Fruit fly (Drosophila melanogaster): ENCODE measurements around the gene CG42394.
A peak's percentile ranks its signal among the peaks of the same experiment; 100 is the strongest.

The CG42394 gene

dm6 chr3R:10852232-10852774, 2.7 kb downstream of the CG42394 start, which contains the start of gene CG4565 (continued):
- TF ChIP-seq CG31388 (GFP tag; optimal IDR thresholded peaks at IDR 0.05) (no peak), CG31365 (tag; optimal IDR thresholded peaks at IDR 0.05) (no peak), sima (GFP tag; optimal IDR thresholded peaks at IDR 0.05) (no peak), CG3847 (GFP tag; IDR thresholded peaks at IDR 0.05) (no peak), wor (GFP tag; IDR thresholded peaks at IDR 0.05) (no peak), MTF-1 (GFP tag; optimal IDR thresholded peaks at IDR 0.05; ENCODE audit: borderline replicate concordance) (no peak), Tbp (GFP tag; optimal IDR thresholded peaks at IDR 0.05) (no peak), CG34422 (GFP tag; IDR thresholded peaks at IDR 0.05) (no peak; the same call in 2 of the 3 replicates), so (GFP tag; IDR thresholded peaks at IDR 0.05) (no peak), CG2116 (GFP tag; optimal IDR thresholded peaks at IDR 0.05) (no peak), Mes4 (GFP tag; optimal IDR thresholded peaks at IDR 0.05) (no peak), ato (GFP tag; IDR thresholded peaks at IDR 0.05; ENCODE audit: partially characterized antibody) (peak; percentile 58), odd (GFP tag; optimal IDR thresholded peaks at IDR 0.05) (no peak), phol (tag; optimal IDR thresholded peaks at IDR 0.05) (peak; percentile 29), CG15514 (GFP tag; optimal IDR thresholded peaks at IDR 0.05) (peak; percentile 87), cwo (GFP tag; optimal IDR thresholded peaks at IDR 0.05) (no peak), CG18476 (GFP tag; optimal IDR thresholded peaks at IDR 0.05) (no peak), ro (GFP tag; IDR thresholded peaks at IDR 0.05) (no peak), CG9727 (GFP tag; optimal IDR thresholded peaks at IDR 0.05) (no peak), Sox102F (GFP tag; optimal IDR thresholded peaks at IDR 0.05) (no peak), CG3163 (GFP tag; optimal IDR thresholded peaks at IDR 0.05) (no peak), CG17385 (GFP tag; optimal IDR thresholded peaks at IDR 0.05) (no peak), vnd (GFP tag; IDR thresholded peaks at IDR 0.05; ENCODE audit: partially characterized antibody) (0 out of 3 replicates have a peak, but pooled peaks have one; percentile 31), CG13123 (GFP tag; optimal IDR thresholded peaks at IDR 0.05) (no peak), Trl (optimal IDR thresholded peaks at IDR 0.05) (no peak), Trl (GFP tag; optimal IDR thresholded peaks at IDR 0.05) (no peak), usp (GFP tag; optimal IDR thresholded peaks at IDR 0.05) (no peak), Pdp1 (GFP tag; optimal IDR thresholded peaks at IDR 0.05) (peak in 1 of 2 experiments; percentile 82), Spps (tag; optimal IDR thresholded peaks at IDR 0.05) (no peak), Atf6 (GFP tag; IDR thresholded peaks at IDR 0.05) (peak; percentile 33; the same call in 1 of the 2 replicates), Hey (tag; optimal IDR thresholded peaks at IDR 0.05) (no peak), sc (optimal IDR thresholded peaks at IDR 0.05) (no peak), sc (GFP tag; optimal IDR thresholded peaks at IDR 0.05) (no peak), toy (GFP tag; IDR thresholded peaks at IDR 0.05) (no peak), ara (GFP tag; IDR thresholded peaks at IDR 0.05) (no peak), CG10267 (tag; optimal IDR thresholded peaks at IDR 0.05) (no peak), jigr1 (GFP tag; IDR thresholded peaks at IDR 0.05) (no peak), CG2678 (tag; optimal IDR thresholded peaks at IDR 0.05) (no peak), chinmo (GFP tag; IDR thresholded peaks at IDR 0.05; ENCODE audit: partially characterized antibody) (0 out of 4 replicates have a peak, but pooled peaks have one; percentile 54), nmo (GFP tag; optimal IDR thresholded peaks at IDR 0.05) (peak; percentile 0), CG16779 (GFP tag; IDR thresholded peaks at IDR 0.05) (no peak), sug (tag; optimal IDR thresholded peaks at IDR 0.05) (peak; percentile 7), Dbx (GFP tag; IDR thresholded peaks at IDR 0.05) (no peak), tll (GFP tag; optimal IDR thresholded peaks at IDR 0.05) (no peak), CG4820 (GFP tag; optimal IDR thresholded peaks at IDR 0.05) (no peak), CG16813 (GFP tag; IDR thresholded peaks at IDR 0.05; ENCODE audit: partially characterized antibody) (peak; percentile 11; the same call in 1 of the 3 replicates), HLH54F (GFP tag; optimal IDR thresholded peaks at IDR 0.05) (no peak), B-H1 (GFP tag; IDR thresholded peaks at IDR 0.05) (no peak), gsb-n (tag; optimal IDR thresholded peaks at IDR 0.05) (no peak), Hand (GFP tag; optimal IDR thresholded peaks at IDR 0.05) (no peak), Sry-δ (GFP tag; optimal IDR thresholded peaks at IDR 0.05) (peak; percentile 54)

All from whole organism, embryonic.